Worm (Caenorhabditis elegans) whole organism, L4/young adult: ENCODE measurements around the gene Y39B6A.9.

ENCODE experiments used
- W03F9.2 ChIP-seq: fragments of 150-350 bp; optimal IDR thresholded peaks from 2 replicates; lab custom pipeline; 2014; ENCODE audit warnings: missing biosample characterization, missing genetic modification characterization
- him-1 ChIP-seq: sonication (generic microtip); optimal IDR thresholded peaks from 2 replicates; lab custom pipeline; 2016; ENCODE audit warnings: missing genotype, missing genetic modification reagents, missing genetic modification characterization, missing compliant biosample characterization

DNA sequence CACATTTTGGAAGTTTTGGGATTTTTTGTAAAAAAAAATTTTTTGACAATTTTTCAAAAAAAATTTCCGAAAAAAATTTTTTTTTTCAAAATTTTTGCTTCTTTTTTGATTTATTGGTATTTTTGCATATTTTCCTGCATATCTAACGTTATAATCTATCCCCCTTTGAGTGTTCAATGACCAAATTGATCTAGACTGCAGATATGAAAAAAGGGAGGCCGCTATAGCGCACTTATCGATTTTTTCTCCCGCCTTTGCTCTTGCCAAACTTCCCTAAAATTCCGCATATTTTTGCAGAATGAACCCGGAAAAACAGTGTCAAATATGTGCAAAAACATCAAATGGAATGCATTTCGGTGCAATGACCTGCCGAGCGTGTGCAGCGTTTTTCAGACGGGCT is 48.9 kb upstream of the Y39B6A.9 start, which contains the start of gene nhr-145:
- TF ChIP-seq him-1 (tag; lab: Kevin White, UChicago), result no peak
- TF ChIP-seq W03F9.2 (tag; lab: Kevin White, UChicago), result no peak
